Worm (Caenorhabditis elegans): ENCODE data around the gene sup-36.

sup-36 gene

DNA sequence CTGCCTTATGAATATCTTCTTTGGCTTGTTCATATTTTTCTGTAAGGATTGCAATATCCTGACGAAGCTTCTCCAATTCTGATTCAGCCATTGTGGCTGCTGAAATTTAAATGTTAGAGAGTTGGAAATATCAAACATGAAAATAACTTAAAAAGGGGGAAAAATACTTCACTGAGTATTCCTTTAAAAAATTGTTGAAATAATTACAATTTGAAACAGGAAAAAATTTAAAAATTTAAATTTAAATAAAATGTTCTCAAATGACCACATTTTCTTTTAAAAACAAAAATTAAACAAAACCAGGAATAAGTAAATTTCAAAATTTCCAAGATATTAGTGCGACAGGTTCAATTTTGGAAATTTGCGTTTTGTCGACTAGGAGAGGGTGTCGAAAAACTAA is 29.2 kb upstream of the sup-36 start, which contains the start of gene bicd-1:
Gene bicd-1 (minus strand): TSS at position 101 of the 400 bp plus-strand sequence.
- TF ChIP-seq lim-7 (GFP tag; IDR thresholded peaks at IDR 0.05) (no peak), F10B5.3 (tag; optimal IDR thresholded peaks at IDR 0.05) (no peak), nhr-77 (tag; optimal IDR thresholded peaks at IDR 0.05) (no peak), tag-97 (GFP tag; IDR thresholded peaks at IDR 0.05) (no peak), cey-2 (tag; optimal IDR thresholded peaks at IDR 0.05; ENCODE audit: borderline replicate concordance, insufficient read depth) (no peak), ZK337.2 (GFP tag; IDR thresholded peaks at IDR 0.05) (no peak), nhr-111 (GFP tag; optimal IDR thresholded peaks at IDR 0.05) (no peak), D1046.2 (GFP tag; IDR thresholded peaks at IDR 0.05) (no peak), jun-1 (tag; optimal IDR thresholded peaks at IDR 0.05) (no peak)

- TF ChIP-seq ZK337.2 (GFP tag; IDR thresholded peaks at IDR 0.05) = no peak
- no peak for TF ChIP-seq T26A8.4 (GFP tag; IDR thresholded peaks at IDR 0.05)
- no peak for TF ChIP-seq duxl-1 (tag; optimal IDR thresholded peaks at IDR 0.05; ENCODE audit: poor library complexity)
- TF ChIP-seq dpl-1 (GFP tag; optimal IDR thresholded peaks at IDR 0.05) = no peak
- peak; percentile 42 for TF ChIP-seq aha-1 (tag)
- TF ChIP-seq nhr-28 (tag; optimal IDR thresholded peaks at IDR 0.05) = peak; percentile 10
- TF ChIP-seq ceh-20 (GFP tag; IDR thresholded peaks at IDR 0.05) = no peak
These were observed 28.8 kb upstream of the sup-36 start for ce11 chrIV:6572655-6573054.

DNA sequence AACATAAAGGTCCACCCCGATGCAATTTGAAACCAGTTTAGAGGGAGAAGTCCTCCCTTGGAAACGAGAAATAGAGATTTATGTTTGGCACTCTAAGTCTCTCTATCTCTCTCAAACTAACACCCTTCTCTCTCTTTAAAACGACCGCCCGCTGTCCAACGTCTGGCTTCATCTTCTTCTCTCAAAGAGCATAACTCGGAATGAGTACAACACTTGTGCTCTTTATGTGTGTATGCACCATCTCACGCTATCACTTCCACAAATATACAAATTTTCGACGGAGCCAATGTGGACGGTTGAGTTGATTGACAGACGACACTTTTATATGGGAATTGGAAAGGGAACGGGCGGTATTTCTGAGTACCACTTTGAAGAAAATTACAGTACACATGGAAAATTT is 27.1 kb upstream of the sup-36 start:
- TF ChIP-seq php-3 (GFP tag; IDR thresholded peaks at IDR 0.05) (0 out of 2 replicates have a peak, but pooled peaks have one; percentile 22), snpc-4 (tag; optimal IDR thresholded peaks at IDR 0.05) (no peak), aha-1 (tag) (peak; percentile 63), pqm-1 (tag; optimal IDR thresholded peaks at IDR 0.05) (peak; percentile 63), dmd-6 (GFP tag; IDR thresholded peaks at IDR 0.05) (peak; percentile 67), dve-1 (tag; optimal IDR thresholded peaks at IDR 0.05; ENCODE audit: insufficient read depth) (peak; percentile 67), Y75B8A.6 (GFP tag; IDR thresholded peaks at IDR 0.05) (no peak), hlh-11 (tag; optimal IDR thresholded peaks at IDR 0.05) (peak; percentile 70), mxl-3 (GFP tag; optimal IDR thresholded peaks at IDR 0.05) (peak; percentile 36), lsy-2 (tag; optimal IDR thresholded peaks at IDR 0.05) (peak in 1 of 2 experiments; percentile 13), daf-19 (GFP tag; conservative IDR thresholded peaks at IDR 0.05) (0 out of 2 replicates have a peak, but pooled peaks have one; percentile 35), unc-62 (GFP tag; optimal IDR thresholded peaks at IDR 0.05 in 1 of 2) (peak in 1 of 2 experiments; percentile 29), unc-62 (tag; optimal IDR thresholded peaks at IDR 0.05) (no peak), mep-1 (tag; optimal IDR thresholded peaks at IDR 0.05) (peak; percentile 34), lin-39 (tag; optimal IDR thresholded peaks at IDR 0.05) (no peak), daf-16 (GFP tag; optimal IDR thresholded peaks at IDR 0.05) (no peak), daf-16 (tag; optimal IDR thresholded peaks at IDR 0.05) (peak; percentile 53), nhr-28 (tag; optimal IDR thresholded peaks at IDR 0.05) (peak; percentile 66), dpl-1 (GFP tag; optimal IDR thresholded peaks at IDR 0.05) (no peak), pha-4 (GFP tag; IDR thresholded peaks at IDR 0.05) (no peak), pha-4 (tag; optimal IDR thresholded peaks at IDR 0.05) (no peak)

- TF ChIP-seq lin-39 (tag; optimal IDR thresholded peaks at IDR 0.05) = no peak
- peak; percentile 28 for TF ChIP-seq mxl-3 (GFP tag; optimal IDR thresholded peaks at IDR 0.05)
- peak; percentile 69 for TF ChIP-seq aha-1 (tag)
- TF ChIP-seq daf-16 (GFP tag; optimal IDR thresholded peaks at IDR 0.05) = no peak
- TF ChIP-seq daf-16 (tag; optimal IDR thresholded peaks at IDR 0.05) = peak; percentile 74
- no peak for TF ChIP-seq tag-97 (GFP tag; IDR thresholded peaks at IDR 0.05)
- no peak for TF ChIP-seq ceh-82 (tag; optimal IDR thresholded peaks at IDR 0.05)
- TF ChIP-seq nhr-28 (tag; optimal IDR thresholded peaks at IDR 0.05) = peak; percentile 34
- TF ChIP-seq pha-4 (GFP tag; IDR thresholded peaks at IDR 0.05) = no peak; the same call in 1 of the 2 replicates
- peak; percentile 68 for TF ChIP-seq pha-4 (tag; optimal IDR thresholded peaks at IDR 0.05)
- no peak for TF ChIP-seq gei-8 (GFP tag; optimal IDR thresholded peaks at IDR 0.05)
- TF ChIP-seq mep-1 (tag; optimal IDR thresholded peaks at IDR 0.05) = peak; percentile 42
- TF ChIP-seq dve-1 (tag; optimal IDR thresholded peaks at IDR 0.05; ENCODE audit: insufficient read depth) = peak; percentile 85
- no peak for TF ChIP-seq aly-2 (tag; optimal IDR thresholded peaks at IDR 0.05)
- no peak for TF ChIP-seq attf-4 (tag; optimal IDR thresholded peaks at IDR 0.05)
- TF ChIP-seq nhr-77 (tag; optimal IDR thresholded peaks at IDR 0.05) = no peak
- TF ChIP-seq hlh-11 (tag; optimal IDR thresholded peaks at IDR 0.05) = peak; percentile 52
- TF ChIP-seq lim-7 (GFP tag; IDR thresholded peaks at IDR 0.05) = no peak
- TF ChIP-seq set-16 (GFP tag; IDR thresholded peaks at IDR 0.05) = peak; percentile 73; the same call in 1 of the 2 replicates
- TF ChIP-seq hlh-30 (tag; optimal IDR thresholded peaks at IDR 0.05; ENCODE audit: insufficient read depth) = peak; percentile 46
- TF ChIP-seq nhr-6 (tag; optimal IDR thresholded peaks at IDR 0.05) = no peak
- TF ChIP-seq T26A8.4 (GFP tag; IDR thresholded peaks at IDR 0.05) = 0 out of 2 replicates have a peak, but pooled peaks have one; percentile 42
- TF ChIP-seq unc-62 (GFP tag; optimal IDR thresholded peaks at IDR 0.05 in 1 of 2) = peak in 1 of 2 experiments; percentile 55
- TF ChIP-seq unc-62 (tag; optimal IDR thresholded peaks at IDR 0.05) = no peak
- no peak for TF ChIP-seq hif-1 (tag; optimal IDR thresholded peaks at IDR 0.05)
- no peak for TF ChIP-seq sdz-12 (GFP tag; optimal IDR thresholded peaks at IDR 0.05)
These were observed 25.3 kb upstream of the sup-36 start for ce11 chrIV:6575959-6576727.

All from whole organism, L4 larva.